Worm (Caenorhabditis elegans): ENCODE data around the gene cpsf-2.

cpsf-2 gene

DNA sequence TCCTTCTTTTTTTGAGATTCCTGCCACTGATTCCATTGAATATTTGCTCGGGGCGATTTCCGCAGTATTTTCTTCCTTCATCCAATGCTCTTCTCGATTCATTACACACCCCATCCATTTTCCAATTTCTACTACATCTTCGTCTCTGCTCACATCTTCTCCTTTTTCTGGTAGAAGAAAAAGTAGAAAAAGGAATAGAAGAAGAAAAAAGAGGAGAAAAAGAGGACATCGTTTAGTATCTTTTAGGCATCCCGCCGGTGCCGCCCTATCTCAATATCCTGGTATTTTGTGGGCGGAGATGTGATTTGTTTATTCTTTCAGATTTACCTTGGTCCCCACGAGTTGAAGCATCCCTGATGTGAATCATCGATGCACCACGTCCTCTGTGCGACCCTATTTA lies 3.8 kb upstream of the cpsf-2 start, which contains the start of gene lgc-39:
lgc-39 (plus strand) TSS at position 301 of the 400 bp plus-strand sequence.
- TF ChIP-seq unc-86 (tag; optimal IDR thresholded peaks at IDR 0.05), result no peak
- TF ChIP-seq fkh-8 (tag; optimal IDR thresholded peaks at IDR 0.05), result no peak
- TF ChIP-seq irx-1 (tag; optimal IDR thresholded peaks at IDR 0.05), result no peak
- TF ChIP-seq ets-5 (GFP tag; IDR thresholded peaks at IDR 0.05), result no peak
- TF ChIP-seq C04F5.9 (tag; optimal IDR thresholded peaks at IDR 0.05), result no peak
- no peak for TF ChIP-seq unc-130 (tag; optimal IDR thresholded peaks at IDR 0.05)
- no peak for TF ChIP-seq F16B12.6 (tag; optimal IDR thresholded peaks at IDR 0.05)
- TF ChIP-seq elt-3 (tag; optimal IDR thresholded peaks at IDR 0.05), result no peak
- TF ChIP-seq nhr-11 (tag; optimal IDR thresholded peaks at IDR 0.05), result no peak
- TF ChIP-seq nhr-84 (tag; optimal IDR thresholded peaks at IDR 0.05), result no peak
- TF ChIP-seq unc-98 (GFP tag; IDR thresholded peaks at IDR 0.05), result no peak
- no peak for TF ChIP-seq Y116A8C.19 (tag; optimal IDR thresholded peaks at IDR 0.05; ENCODE audit: borderline replicate concordance)
- no peak for TF ChIP-seq dsc-1 (tag; optimal IDR thresholded peaks at IDR 0.05)
- TF ChIP-seq C16A3.4 (tag; optimal IDR thresholded peaks at IDR 0.05), result no peak
- TF ChIP-seq unc-62 (GFP tag; optimal IDR thresholded peaks at IDR 0.05), result no peak
- no peak for TF ChIP-seq efl-3 (GFP tag; optimal IDR thresholded peaks at IDR 0.05)
- TF ChIP-seq nhr-20 (tag; optimal IDR thresholded peaks at IDR 0.05), result no peak
- TF ChIP-seq aly-2 (tag; optimal IDR thresholded peaks at IDR 0.05), result no peak

ce11 chrV:7184549-7184948 lies 5.6 kb downstream of the cpsf-2 start, which contains the start of gene pitr-5:
TSS of gene pitr-5 (plus strand) at chrV:7184849.
- TF ChIP-seq unc-98 (GFP tag; IDR thresholded peaks at IDR 0.05) (no peak), dpl-1 (GFP tag; optimal IDR thresholded peaks at IDR 0.05) (no peak), alr-1 (tag; optimal IDR thresholded peaks at IDR 0.05; ENCODE audit: borderline replicate concordance) (no peak), ztf-4 (tag; optimal IDR thresholded peaks at IDR 0.05) (no peak), nhr-84 (tag; optimal IDR thresholded peaks at IDR 0.05) (no peak), sptf-1 (tag; optimal IDR thresholded peaks at IDR 0.05) (no peak), rnt-1 (tag; optimal IDR thresholded peaks at IDR 0.05) (no peak), F16B12.6 (tag; optimal IDR thresholded peaks at IDR 0.05) (no peak), zag-1 (tag; optimal IDR thresholded peaks at IDR 0.05) (no peak), zip-4 (GFP tag; optimal IDR thresholded peaks at IDR 0.05) (no peak)

ce11 chrV:7186599-7186998 lies 7.6 kb downstream of the cpsf-2 start:
- TF ChIP-seq pax-3 (tag; optimal IDR thresholded peaks at IDR 0.05) (no peak), egl-13 (tag; optimal IDR thresholded peaks at IDR 0.05) (no peak), sptf-1 (tag; optimal IDR thresholded peaks at IDR 0.05) (no peak), elt-2 (tag; optimal IDR thresholded peaks at IDR 0.05) (peak; percentile 88), mef-2 (tag; optimal IDR thresholded peaks at IDR 0.05) (no peak), elt-3 (tag; optimal IDR thresholded peaks at IDR 0.05) (no peak), jun-1 (tag; optimal IDR thresholded peaks at IDR 0.05) (peak; percentile 43), dsc-1 (tag; optimal IDR thresholded peaks at IDR 0.05) (no peak), ceh-63 (GFP tag; optimal IDR thresholded peaks at IDR 0.05) (no peak), ama-1 (optimal IDR thresholded peaks at IDR 0.05) (no peak)

DNA sequence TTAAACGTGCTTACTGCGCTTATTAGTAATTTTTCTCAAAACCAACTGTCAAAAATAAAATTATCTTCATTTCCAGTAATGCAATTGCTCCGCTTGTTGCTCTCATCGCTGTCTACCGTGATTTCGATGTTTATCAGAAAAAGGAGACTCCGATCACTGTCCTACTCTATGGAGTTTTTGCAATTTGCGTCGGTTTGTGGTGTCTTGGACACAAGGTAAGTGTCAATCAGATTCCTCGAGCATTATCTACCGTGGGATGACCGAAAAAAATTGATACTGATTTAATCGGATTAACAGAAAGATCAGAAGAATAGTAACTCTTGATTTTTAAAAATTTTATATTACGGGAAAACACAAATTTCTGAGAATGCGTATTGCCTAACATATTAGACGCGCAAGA lies 8.3 kb downstream of the cpsf-2 start:
- TF ChIP-seq dsc-1 (tag; optimal IDR thresholded peaks at IDR 0.05) (no peak), mef-2 (tag; optimal IDR thresholded peaks at IDR 0.05) (no peak), tbx-2 (tag; optimal IDR thresholded peaks at IDR 0.05) (no peak)

DNA sequence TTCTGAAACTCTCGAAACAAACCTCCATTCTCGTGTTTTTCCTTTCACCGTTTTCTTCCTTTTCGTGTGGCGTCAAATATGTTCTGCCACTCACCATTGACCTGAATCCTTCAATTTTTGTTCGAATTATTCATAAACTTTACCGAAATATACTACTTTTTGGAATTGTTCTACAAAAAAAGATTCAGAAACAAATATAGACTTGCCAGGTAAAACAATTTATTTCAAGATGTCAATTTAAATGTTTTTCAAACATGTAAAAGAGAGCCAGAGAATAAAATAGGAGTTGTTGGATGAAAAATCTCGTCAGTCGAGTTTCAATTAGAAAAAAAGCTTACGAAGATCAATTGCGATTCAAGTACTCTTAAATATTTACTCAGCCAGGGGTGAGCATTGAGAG lies 14.6 kb downstream of the cpsf-2 start, which contains the start of gene F09G2.8:
F09G2.8 (minus strand) TSS at position 101 of the 400 bp plus-strand sequence.
- TF ChIP-seq lin-13 (GFP tag; optimal IDR thresholded peaks at IDR 0.05) (no peak), nhr-76 (tag; optimal IDR thresholded peaks at IDR 0.05) (no peak), vab-15 (tag; optimal IDR thresholded peaks at IDR 0.05) (no peak), sptf-1 (tag; optimal IDR thresholded peaks at IDR 0.05) (no peak), ceh-88 (GFP tag; IDR thresholded peaks at IDR 0.05) (no peak)
